Worm (Caenorhabditis elegans): Measurements from ENCODE around the gene ggtb-1.

- no peak for TF ChIP-seq dpff-1 (tag; optimal IDR thresholded peaks at IDR 0.05)
- TF ChIP-seq cebp-2 (GFP tag; IDR thresholded peaks at IDR 0.05), result no peak
- TF ChIP-seq nhr-120 (GFP tag; IDR thresholded peaks at IDR 0.05), result no peak
- no peak for TF ChIP-seq aptf-2 (GFP tag; conservative IDR thresholded peaks at IDR 0.05)
- no peak for TF ChIP-seq bed-2 (GFP tag; IDR thresholded peaks at IDR 0.05)
- no peak for TF ChIP-seq him-1 (tag; optimal IDR thresholded peaks at IDR 0.05)
- TF ChIP-seq F33H1.4 (GFP tag; IDR thresholded peaks at IDR 0.05), result no peak
- TF ChIP-seq F57C9.4 (tag; optimal IDR thresholded peaks at IDR 0.05), result no peak
- TF ChIP-seq dpl-1 (GFP tag; optimal IDR thresholded peaks at IDR 0.05), result no peak
- no peak for TF ChIP-seq F39B2.1 (GFP tag; IDR thresholded peaks at IDR 0.05)
- TF ChIP-seq F23B12.7 (tag; optimal IDR thresholded peaks at IDR 0.05; ENCODE audit: insufficient read depth), result no peak
- no peak for TF ChIP-seq unc-130 (GFP tag; optimal IDR thresholded peaks at IDR 0.05)
- no peak for TF ChIP-seq somi-1 (GFP tag; optimal IDR thresholded peaks at IDR 0.05)
These were observed at the start of gene ggtb-1, which contains the start of gene pot-1 for ce11 chrIII:7133559-7133958.
